Fruit fly (Drosophila melanogaster) whole organism: ENCODE data around the gene CG5877.

Source experiments
- EcR ChIP-seq, 2 experiments: fragments of >200 bp; optimal IDR thresholded peaks; 2 replicates each; lab custom pipeline; 2017; ENCODE audit warnings: missing biosample characterization in 2 of 2, missing genetic modification characterization in 2 of 2, missing genetic modification reagents in 2 of 2
- usp ChIP-seq: fragments of >200 bp; optimal IDR thresholded peaks from 2 replicates; lab custom pipeline; 2017; ENCODE audit warnings: missing biosample characterization, missing genetic modification characterization, mixed read lengths

DNA sequence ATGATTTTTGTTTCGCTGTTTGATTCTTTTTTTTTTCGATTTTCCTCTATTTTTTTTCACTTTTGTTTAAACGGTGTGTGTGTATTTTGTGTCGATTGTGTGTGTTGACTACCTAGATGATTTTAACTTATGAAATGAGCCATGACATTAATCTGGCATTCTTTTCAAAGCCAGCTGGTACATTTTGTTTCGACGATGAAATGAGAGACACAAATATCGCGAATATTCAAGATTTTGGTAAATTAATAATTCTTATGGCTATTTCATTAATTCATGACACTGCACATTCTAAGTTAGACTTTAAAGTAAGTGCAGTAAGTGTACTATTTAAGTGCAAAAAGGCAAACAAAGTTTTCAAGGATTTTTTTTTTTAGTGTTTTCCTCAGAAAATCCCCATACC is 20.5 kb upstream of the CG5877 start, which contains the start of gene CG9106:
- no peak for TF ChIP-seq usp
- TF ChIP-seq EcR (GFP tag; optimal IDR thresholded peaks at IDR 0.05; lab: Kevin White, UChicago), result no peak
